Fruit fly (Drosophila melanogaster) whole organism, embryonic: ENCODE results near the gene CG5910.

Experiments
- CG10147 ChIP-seq: fragments of 200-800 bp; sonication (Bioruptor generic); optimal IDR thresholded peaks from 2 replicates; lab custom pipeline; 2019; ENCODE audit warnings: missing biosample characterization, mild to moderate bottlenecking, missing genetic modification characterization, moderate library complexity
- CG10209 ChIP-seq: fragments of 200-800 bp; sonication (Bioruptor generic); optimal IDR thresholded peaks from 3 replicates; lab custom pipeline; 2017; ENCODE audit warnings: missing biosample characterization, mild to moderate bottlenecking, missing genetic modification characterization, missing genetic modification reagents
- CG10462 ChIP-seq: fragments of 200-800 bp; sonication (Bioruptor generic); optimal IDR thresholded peaks from 2 replicates; lab custom pipeline; 2016; ENCODE audit warnings: missing biosample characterization, missing genetic modification characterization
- CG10959 ChIP-seq: fragments of 200-800 bp; sonication (Bioruptor generic); IDR thresholded peaks from 2 replicates; pipeline ENCODE4 v1.3.6; 2022; ENCODE audit warnings: missing biosample characterization, missing genetic modification characterization
- CG12744 ChIP-seq: fragments of 200-800 bp; sonication (Bioruptor generic); optimal IDR thresholded peaks from 2 replicates; lab custom pipeline; 2016; ENCODE audit warnings: missing biosample characterization, missing genetic modification characterization
- CG13287 ChIP-seq: fragments of 200-800 bp; sonication (Bioruptor generic); IDR thresholded peaks from 2 replicates; pipeline ENCODE4 v1.3.6; 2022; ENCODE audit warnings: missing biosample characterization, missing genetic modification characterization; ENCODE audit not compliant: partially characterized antibody
- CG14667 ChIP-seq: fragments of 200-800 bp; sonication (Bioruptor generic); IDR thresholded peaks from 2 replicates; pipeline ENCODE4 v1.3.6; 2022; ENCODE audit warnings: missing biosample characterization, missing genetic modification characterization
- CG15601 ChIP-seq: fragments of 200-800 bp; sonication (Bioruptor generic); optimal IDR thresholded peaks from 3 replicates; lab custom pipeline; 2019; ENCODE audit warnings: missing biosample characterization, mild to moderate bottlenecking, missing genetic modification characterization, moderate library complexity
- CG1647 ChIP-seq: fragments of 200-800 bp; sonication (Bioruptor generic); optimal IDR thresholded peaks from 3 replicates; lab custom pipeline; 2016; ENCODE audit warnings: missing biosample characterization, missing genetic modification characterization
- CG17912 ChIP-seq: fragments of 200-800 bp; sonication (Bioruptor generic); optimal IDR thresholded peaks from 2 replicates; lab custom pipeline; 2018; ENCODE audit warnings: missing biosample characterization, mild to moderate bottlenecking, missing genetic modification characterization
- CG2120 ChIP-seq: fragments of 200-800 bp; sonication (Bioruptor generic); optimal IDR thresholded peaks from 3 replicates; lab custom pipeline; 2016; ENCODE audit warnings: missing biosample characterization, missing genetic modification characterization
- CG34224 ChIP-seq: fragments of 200-800 bp; sonication (Bioruptor generic); IDR thresholded peaks from 3 replicates; pipeline ENCODE4 v1.3.6; 2022; ENCODE audit warnings: missing biosample characterization, missing genetic modification characterization; ENCODE audit not compliant: partially characterized antibody
- CG3995 ChIP-seq: fragments of 200-800 bp; sonication (Bioruptor generic); optimal IDR thresholded peaks from 3 replicates; lab custom pipeline; 2016; ENCODE audit warnings: missing biosample characterization, missing genetic modification characterization
- CG4617 ChIP-seq: fragments of 200-800 bp; sonication (Bioruptor generic); optimal IDR thresholded peaks from 3 replicates; lab custom pipeline; 2016; ENCODE audit warnings: missing biosample characterization, missing genetic modification characterization, borderline replicate concordance
- CG4820 ChIP-seq: fragments of 200-800 bp; sonication (Bioruptor generic); optimal IDR thresholded peaks from 3 replicates; lab custom pipeline; 2016; ENCODE audit warnings: missing biosample characterization, missing genetic modification characterization
- CG6254 ChIP-seq: fragments of 200-800 bp; sonication (Bioruptor generic); optimal IDR thresholded peaks from 3 replicates; lab custom pipeline; 2017; ENCODE audit warnings: mild to moderate bottlenecking, missing biosample characterization, missing genetic modification reagents, missing genetic modification characterization
- CG7987 ChIP-seq: fragments of 200-800 bp; sonication (Bioruptor generic); optimal IDR thresholded peaks from 2 replicates; lab custom pipeline; 2018; ENCODE audit warnings: missing biosample characterization, mild to moderate bottlenecking, missing genetic modification characterization, moderate library complexity
- CG8290 ChIP-seq, 3 experiments: fragments of 200-800 bp; sonication (Bioruptor generic); optimal IDR thresholded peaks; 2 replicates each; lab custom pipeline; 2016 to 2019; ENCODE audit warnings: missing biosample characterization in 3 of 3, missing genetic modification characterization in 3 of 3, mild to moderate bottlenecking in 2 of 3, moderate library complexity in 1 of 3
- CG8944 ChIP-seq: fragments of 200-800 bp; sonication (Bioruptor generic); optimal IDR thresholded peaks from 3 replicates; lab custom pipeline; 2016; ENCODE audit warnings: missing biosample characterization, missing genetic modification characterization
- CG9797 ChIP-seq: fragments of 200-800 bp; sonication (Bioruptor generic); optimal IDR thresholded peaks from 3 replicates; lab custom pipeline; 2018; ENCODE audit warnings: missing biosample characterization, mild to moderate bottlenecking, missing genetic modification characterization
- CHES-1-like ChIP-seq: fragments of 200-800 bp; sonication (Bioruptor generic); optimal IDR thresholded peaks from 2 replicates; lab custom pipeline; 2016; ENCODE audit warnings: missing biosample characterization, missing genetic modification characterization
- CkIIα-i1 ChIP-seq: fragments of 200-800 bp; sonication (Bioruptor generic); IDR thresholded peaks from 2 replicates; pipeline ENCODE4 v1.3.6; 2022; ENCODE audit warnings: missing biosample characterization, missing genetic modification characterization
- Doc2 ChIP-seq: fragments of 200-800 bp; sonication (Bioruptor generic); IDR thresholded peaks from 2 replicates; pipeline ENCODE4 v1.3.6; 2022; ENCODE audit warnings: missing biosample characterization, missing genetic modification characterization
- Ets65A ChIP-seq: fragments of 200-800 bp; sonication (Bioruptor generic); peaks from one replicate; lab custom pipeline; 2016; ENCODE audit warnings: missing biosample characterization, missing genetic modification characterization
- Fer3 ChIP-seq: fragments of 200-800 bp; sonication (Bioruptor generic); optimal IDR thresholded peaks from 2 replicates; lab custom pipeline; 2018; ENCODE audit warnings: missing biosample characterization, mild to moderate bottlenecking, missing genetic modification characterization, moderate library complexity
- HmgD ChIP-seq: fragments of 200-800 bp; sonication (Bioruptor generic); optimal IDR thresholded peaks from 3 replicates; lab custom pipeline; 2016; ENCODE audit warnings: missing biosample characterization, missing genetic modification characterization
- Hsf ChIP-seq: fragments of 200-800 bp; sonication (Bioruptor generic); optimal IDR thresholded peaks from 3 replicates; lab custom pipeline; 2016; ENCODE audit warnings: missing biosample characterization, missing genetic modification characterization
- MBD-R2 ChIP-seq: fragments of 200-800 bp; sonication (Bioruptor generic); IDR thresholded peaks from 2 replicates; pipeline ENCODE4 v1.3.6; 2022; ENCODE audit warnings: missing biosample characterization, missing genetic modification characterization
- Scr ChIP-seq: fragments of 200-800 bp; sonication (Bioruptor generic); IDR thresholded peaks from 2 replicates; pipeline ENCODE4 v1.3.6; 2022; ENCODE audit warnings: missing biosample characterization, missing genetic modification characterization; ENCODE audit not compliant: partially characterized antibody
- Stat92E ChIP-seq, 3 experiments: fragments of >200 bp in 2 of 3; fragments of 200-800 bp in 1 of 3; sonication (Bioruptor generic) in 1 of 3; optimal IDR thresholded peaks; 2 replicates each; lab custom pipeline; 2017 to 2019; ENCODE audit warnings: missing biosample characterization in 3 of 3, missing genetic modification characterization in 3 of 3, mild to moderate bottlenecking in 1 of 3, moderate library complexity in 1 of 3
- Xbp1 ChIP-seq: fragments of 200-800 bp; sonication (Bioruptor generic); optimal IDR thresholded peaks from 3 replicates; lab custom pipeline; 2016; ENCODE audit warnings: missing biosample characterization, mild to moderate bottlenecking, missing genetic modification characterization
- br ChIP-seq: fragments of >200 bp; optimal IDR thresholded peaks from 2 replicates; lab custom pipeline; 2017
- chinmo ChIP-seq: fragments of 200-800 bp; sonication (Bioruptor generic); IDR thresholded peaks from 4 replicates; pipeline ENCODE4 v1.3.6; 2022; ENCODE audit warnings: missing biosample characterization, missing genetic modification characterization; ENCODE audit not compliant: partially characterized antibody
- chn ChIP-seq: fragments of 200-800 bp; sonication (Bioruptor generic); optimal IDR thresholded peaks from 2 replicates; lab custom pipeline; 2016; ENCODE audit warnings: missing biosample characterization, missing genetic modification characterization
- cwo ChIP-seq: fragments of 200-800 bp; sonication (Bioruptor generic); optimal IDR thresholded peaks from 3 replicates; lab custom pipeline; 2017; ENCODE audit warnings: missing biosample characterization, missing genetic modification characterization, mild to moderate bottlenecking, moderate library complexity, missing genetic modification reagents
- emc ChIP-seq: fragments of 200-800 bp; sonication (Bioruptor generic); optimal IDR thresholded peaks from 2 replicates; lab custom pipeline; 2016; ENCODE audit warnings: missing biosample characterization, missing genetic modification characterization
- eve ChIP-seq, 2 experiments: fragments of >200 bp; optimal IDR thresholded peaks; 2 replicates each; lab custom pipeline; 2017; ENCODE audit warnings: missing biosample characterization in 2 of 2, missing genetic modification characterization in 2 of 2
- fd96Cb ChIP-seq: fragments of 200-800 bp; sonication (Bioruptor generic); optimal IDR thresholded peaks from 2 replicates; lab custom pipeline; 2018; ENCODE audit warnings: missing biosample characterization, mild to moderate bottlenecking, missing genetic modification characterization, moderate library complexity
- gfzf ChIP-seq: fragments of 200-800 bp; sonication (Bioruptor generic); optimal IDR thresholded peaks from 2 replicates; lab custom pipeline; 2016; ENCODE audit warnings: missing biosample characterization, mild to moderate bottlenecking, missing genetic modification characterization, moderate library complexity
- gsb-n ChIP-seq: fragments of 200-800 bp; sonication (Bioruptor generic); optimal IDR thresholded peaks from 3 replicates; lab custom pipeline; 2018; ENCODE audit warnings: missing biosample characterization, mild to moderate bottlenecking, missing genetic modification characterization
- hb ChIP-seq: fragments of 200-800 bp; sonication (Bioruptor generic); IDR thresholded peaks from 3 replicates; pipeline ENCODE4 v1.3.6; 2022; ENCODE audit warnings: missing biosample characterization, missing genetic modification characterization; ENCODE audit not compliant: partially characterized antibody
- hth ChIP-seq: fragments of >200 bp; optimal IDR thresholded peaks from 2 replicates; lab custom pipeline; 2017; ENCODE audit warnings: inconsistent platforms
- lbe ChIP-seq: fragments of 200-800 bp; sonication (Bioruptor generic); optimal IDR thresholded peaks from 2 replicates; lab custom pipeline; 2016; ENCODE audit warnings: missing biosample characterization, mild to moderate bottlenecking, missing genetic modification characterization
- nerfin-1 ChIP-seq: fragments of 200-800 bp; sonication (Bioruptor generic); optimal IDR thresholded peaks from 3 replicates; lab custom pipeline; 2019; ENCODE audit warnings: missing biosample characterization, mild to moderate bottlenecking, missing genetic modification characterization, moderate library complexity
- p53 ChIP-seq: fragments of 200-800 bp; sonication (Bioruptor generic); optimal IDR thresholded peaks from 2 replicates; lab custom pipeline; 2016; ENCODE audit warnings: missing biosample characterization, missing genetic modification characterization
- schlank ChIP-seq: fragments of 200-800 bp; sonication (Bioruptor generic); optimal IDR thresholded peaks from 2 replicates; lab custom pipeline; 2018; ENCODE audit warnings: missing biosample characterization, mild to moderate bottlenecking, missing genetic modification characterization
- slp2 ChIP-seq: fragments of 200-800 bp; sonication (Bioruptor generic); optimal IDR thresholded peaks from 2 replicates; lab custom pipeline; 2016; ENCODE audit warnings: missing biosample characterization, missing genetic modification characterization
- sqz ChIP-seq: fragments of 200-800 bp; sonication (Bioruptor generic); optimal IDR thresholded peaks from 3 replicates; lab custom pipeline; 2018; ENCODE audit warnings: missing biosample characterization, mild to moderate bottlenecking, missing genetic modification characterization
- stc ChIP-seq: fragments of 200-800 bp; sonication (Bioruptor generic); IDR thresholded peaks from 2 replicates; pipeline ENCODE4 v1.3.6; 2022; ENCODE audit warnings: missing biosample characterization, missing genetic modification characterization
- tna ChIP-seq: fragments of 200-800 bp; sonication (Bioruptor generic); IDR thresholded peaks from 2 replicates; pipeline ENCODE4 v1.3.6; 2022; ENCODE audit warnings: missing biosample characterization, missing genetic modification characterization; ENCODE audit not compliant: partially characterized antibody
- unpg ChIP-seq: fragments of 200-800 bp; sonication (Bioruptor generic); optimal IDR thresholded peaks from 3 replicates; lab custom pipeline; 2018; ENCODE audit warnings: missing biosample characterization, mild to moderate bottlenecking, missing genetic modification characterization, moderate library complexity

CG5910 gene

DNA sequence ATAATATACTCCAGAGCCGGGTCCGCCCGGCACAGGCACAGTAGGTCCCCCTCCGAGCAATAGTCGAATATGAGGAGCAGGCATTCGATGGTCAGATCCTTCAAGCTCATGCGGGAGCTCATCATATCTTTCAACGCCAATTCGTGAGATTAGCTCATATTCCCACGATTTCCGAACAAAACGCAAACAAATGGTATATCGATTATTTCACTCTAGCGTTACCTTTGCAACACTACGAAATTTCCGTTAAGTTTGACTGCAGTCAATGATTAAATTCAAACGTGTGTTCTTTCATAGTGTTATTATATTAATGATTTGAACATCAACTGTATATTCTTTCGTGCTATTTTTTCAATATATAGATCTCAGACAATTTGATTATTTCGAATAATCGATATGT, 48.9 kb upstream of the CG5910 start, which contains the start of gene CG33969 (continued):
- no peak for TF ChIP-seq Xbp1 (GFP tag; lab: Kevin White, UChicago)
- no peak for TF ChIP-seq chinmo (GFP tag; lab: Robert Waterston, UW)
- TF ChIP-seq br (lab: Kevin White, UChicago) = no peak
- TF ChIP-seq CG7987 (GFP tag; lab: Kevin White, UChicago) = no peak
- peak; percentile 49; the same call in 1 of the 3 replicates for TF ChIP-seq CG34224 (GFP tag; lab: Robert Waterston, UW)
- no peak for TF ChIP-seq CG1647 (GFP tag; lab: Kevin White, UChicago)
- no peak for TF ChIP-seq CG17912 (GFP tag; lab: Kevin White, UChicago)
- no peak for TF ChIP-seq stc (GFP tag; lab: Robert Waterston, UW)
- TF ChIP-seq gsb-n (tag; lab: Kevin White, UChicago) = no peak
- TF ChIP-seq hb (GFP tag; lab: Robert Waterston, UW) = no peak
- no peak for TF ChIP-seq CG15601 (tag; lab: Kevin White, UChicago)
- no peak for TF ChIP-seq CG6254
- TF ChIP-seq CG9797 (GFP tag; lab: Kevin White, UChicago) = no peak
- no peak for TF ChIP-seq CG8944
- no peak for TF ChIP-seq CG8290 (GFP tag; optimal IDR thresholded peaks at IDR 0.05; lab: Kevin White, UChicago)
- peak in 1 of 2 experiments; percentile 40 for TF ChIP-seq CG8290 (tag; optimal IDR thresholded peaks at IDR 0.05; lab: Kevin White, UChicago)
- no peak for TF ChIP-seq unpg (GFP tag; lab: Kevin White, UChicago)
- no peak for TF ChIP-seq CG4820 (GFP tag; lab: Kevin White, UChicago)
- no peak for TF ChIP-seq HmgD (GFP tag; lab: Kevin White, UChicago)
- no peak for TF ChIP-seq CHES-1-like
- no peak for TF ChIP-seq cwo (GFP tag; lab: Kevin White, UChicago)
- no peak for TF ChIP-seq Hsf (GFP tag; lab: Kevin White, UChicago)
- peak; percentile 21 for TF ChIP-seq lbe (GFP tag; lab: Kevin White, UChicago)
- TF ChIP-seq sqz (GFP tag; lab: Kevin White, UChicago) = no peak
- TF ChIP-seq MBD-R2 (GFP tag; lab: Robert Waterston, UW) = peak; percentile 63
- TF ChIP-seq Scr = peak; percentile 55; the same call in 1 of the 2 replicates
- no peak for TF ChIP-seq CG4617
- no peak for TF ChIP-seq nerfin-1
- no peak for TF ChIP-seq CG10147
- TF ChIP-seq CG10959 = no peak
- peak; percentile 29 for TF ChIP-seq gfzf (GFP tag; lab: Kevin White, UChicago)
- no peak for TF ChIP-seq p53 (GFP tag; lab: Kevin White, UChicago)
- TF ChIP-seq CG12744 (GFP tag; lab: Kevin White, UChicago) = no peak
- peak; percentile 5 for TF ChIP-seq CG3995 (GFP tag; lab: Kevin White, UChicago)
- no peak for TF ChIP-seq Stat92E (GFP tag; optimal IDR thresholded peaks at IDR 0.05; lab: Kevin White, UChicago)
- no peak for TF ChIP-seq schlank
- TF ChIP-seq CG10209 (GFP tag; lab: Kevin White, UChicago) = no peak
- no peak for TF ChIP-seq emc (GFP tag; lab: Kevin White, UChicago)
- no peak for TF ChIP-seq CG14667 (GFP tag; lab: Robert Waterston, UW)
- no peak for TF ChIP-seq Fer3 (tag; lab: Kevin White, UChicago)
- TF ChIP-seq CG10462 (GFP tag; lab: Kevin White, UChicago) = no peak
- TF ChIP-seq Doc2 (GFP tag; lab: Robert Waterston, UW) = no peak
- no peak for TF ChIP-seq CkIIα-i1
- TF ChIP-seq tna (GFP tag; lab: Robert Waterston, UW) = no peak
- TF ChIP-seq hth (lab: Kevin White, UChicago) = no peak
- TF ChIP-seq CG2120 = peak; percentile 16
- TF ChIP-seq eve (GFP tag; optimal IDR thresholded peaks at IDR 0.05; lab: Kevin White, UChicago) = no peak
- TF ChIP-seq fd96Cb (tag; lab: Kevin White, UChicago) = no peak
- TF ChIP-seq chn (GFP tag; lab: Kevin White, UChicago) = no peak
- peak; percentile 58 for TF ChIP-seq CG13287 (GFP tag; lab: Robert Waterston, UW)
- TF ChIP-seq Ets65A = no peak
- no peak for TF ChIP-seq slp2 (GFP tag; lab: Kevin White, UChicago)
